Fruit fly (Drosophila melanogaster) whole organism, embryonic: Measurements from ENCODE around the gene CG9795.

Experiments
- CG1602 ChIP-seq: fragments of 200-800 bp; sonication (Bioruptor generic); optimal IDR thresholded peaks from 3 replicates; lab custom pipeline; 2016; ENCODE audit warnings: missing biosample characterization, missing genetic modification characterization
- CG2129 ChIP-seq: fragments of 200-800 bp; sonication (Bioruptor generic); IDR thresholded peaks from 2 replicates; pipeline ENCODE4 v1.3.6; 2022; ENCODE audit warnings: missing biosample characterization, missing genetic modification characterization; ENCODE audit not compliant: partially characterized antibody

dm6 chr3R:4319507-4320138 is at the start of gene CG9795:
- TF ChIP-seq CG2129 (GFP tag; lab: Robert Waterston, UW) (peak; percentile 49), CG1602 (GFP tag; lab: Kevin White, UChicago) (no peak)
